Worm (Caenorhabditis elegans) whole organism, young adult: Measurements from ENCODE around the gene pps-1.

Experiments
- F23B12.7 ChIP-seq: sonication (generic microtip); optimal IDR thresholded peaks from 2 replicates; lab custom pipeline; 2017; ENCODE audit warnings: missing genetic modification characterization, mild to moderate bottlenecking, missing compliant biosample characterization, antibody characterized with exemption, moderate library complexity; ENCODE audit not compliant: insufficient read depth
- F33H1.4 ChIP-seq: fragments of 200-800 bp; sonication (Bioruptor generic); IDR thresholded peaks from 2 replicates; pipeline ENCODE4 v1.3.6; 2022; ENCODE audit warnings: missing genetic modification reagents, missing genetic modification characterization, missing compliant biosample characterization
- F57A8.1 ChIP-seq: fragments of 200-800 bp; sonication (Bioruptor generic); optimal IDR thresholded peaks from 2 replicates; lab custom pipeline; 2018; ENCODE audit warnings: mild to moderate bottlenecking, missing genetic modification characterization, moderate library complexity, missing compliant biosample characterization
- K11D2.4 ChIP-seq: fragments of 200-800 bp; sonication (Bioruptor generic); IDR thresholded peaks from 2 replicates; pipeline ENCODE4 v1.3.6; 2022; ENCODE audit warnings: missing genetic modification reagents, missing genetic modification characterization, missing compliant biosample characterization
- K12H6.12 ChIP-seq: fragments of 200-800 bp; sonication (Bioruptor generic); optimal IDR thresholded peaks from 2 replicates; lab custom pipeline; 2018; ENCODE audit warnings: mild to moderate bottlenecking, missing genetic modification characterization, missing compliant biosample characterization
- Y56A3A.18 ChIP-seq: fragments of 200-800 bp; sonication (Bioruptor generic); IDR thresholded peaks from 2 replicates; pipeline ENCODE4 v1.3.6; 2022; ENCODE audit warnings: missing genetic modification reagents, missing genetic modification characterization, missing compliant biosample characterization
- atf-7 ChIP-seq: sonication (generic microtip); optimal IDR thresholded peaks from 2 replicates; lab custom pipeline; 2017; ENCODE audit warnings: mild to moderate bottlenecking, missing genetic modification characterization, missing compliant biosample characterization
- attf-5 ChIP-seq: fragments of 200-800 bp; sonication (Bioruptor generic); optimal IDR thresholded peaks from 2 replicates; lab custom pipeline; 2018; ENCODE audit warnings: mild to moderate bottlenecking, missing genetic modification characterization, missing compliant biosample characterization
- cebp-1 ChIP-seq, 2 experiments: fragments of 200-800 bp in 1 of 2; sonication (Bioruptor generic) in 1 of 2; sonication (generic microtip) in 1 of 2; IDR thresholded peaks in 1 of 2; optimal IDR thresholded peaks in 1 of 2; 2 replicates each; pipeline versions ENCODE4 v1.3.6 to Lab custom; 2017 to 2022; ENCODE audit warnings: missing compliant biosample characterization in 2 of 2, missing genetic modification characterization in 2 of 2, mild to moderate bottlenecking in 1 of 2, missing genetic modification reagents in 1 of 2, moderate library complexity in 1 of 2
- ceh-40 ChIP-seq: fragments of 200-800 bp; sonication (Bioruptor generic); IDR thresholded peaks from 2 replicates; pipeline ENCODE4 v1.3.6; 2022; ENCODE audit warnings: missing genetic modification characterization, missing compliant biosample characterization
- dox-1 ChIP-seq: fragments of 200-800 bp; sonication (Bioruptor generic); IDR thresholded peaks from 2 replicates; pipeline ENCODE4 v1.3.6; 2022; ENCODE audit warnings: missing genetic modification reagents, missing genetic modification characterization, missing compliant biosample characterization
- efl-1 ChIP-seq: fragments of 150-350 bp; optimal IDR thresholded peaks from 2 replicates; lab custom pipeline; 2014; ENCODE audit warnings: missing biosample characterization, missing genetic modification reagents, missing genetic modification characterization
- egl-18 ChIP-seq: fragments of 200-800 bp; sonication (Bioruptor generic); IDR thresholded peaks from 2 replicates; pipeline ENCODE4 v1.3.6; 2022; ENCODE audit warnings: missing genetic modification reagents, missing genetic modification characterization, missing compliant biosample characterization
- egl-44 ChIP-seq: fragments of 200-800 bp; sonication (Bioruptor generic); IDR thresholded peaks from 2 replicates; pipeline ENCODE4 v1.3.6; 2022; ENCODE audit warnings: missing genetic modification reagents, missing genetic modification characterization, missing compliant biosample characterization
- him-1 ChIP-seq: sonication (generic microtip); optimal IDR thresholded peaks from 2 replicates; lab custom pipeline; 2016; ENCODE audit warnings: missing genotype, missing genetic modification reagents, missing genetic modification characterization, missing compliant biosample characterization
- hlh-12 ChIP-seq: sonication (generic microtip); optimal IDR thresholded peaks from 2 replicates; lab custom pipeline; 2016; ENCODE audit warnings: missing genetic modification characterization, missing compliant biosample characterization
- hmg-1.2 ChIP-seq: fragments of 200-800 bp; sonication (Bioruptor generic); IDR thresholded peaks from 2 replicates; pipeline ENCODE4 v1.3.6; 2022; ENCODE audit warnings: missing genetic modification reagents, missing genetic modification characterization, missing compliant biosample characterization
- hmg-20 ChIP-seq: fragments of 200-800 bp; sonication (Bioruptor generic); IDR thresholded peaks from 2 replicates; pipeline ENCODE4 v1.3.6; 2022; ENCODE audit warnings: missing genetic modification reagents, missing genetic modification characterization, missing compliant biosample characterization
- hrde-1 ChIP-seq: sonication (generic microtip); optimal IDR thresholded peaks from 2 replicates; lab custom pipeline; 2016; ENCODE audit warnings: missing genetic modification characterization, mild to moderate bottlenecking, missing compliant biosample characterization, moderate library complexity, missing genotype, missing genetic modification reagents, borderline replicate concordance
- let-607 ChIP-seq, 2 experiments: fragments of 200-800 bp in 1 of 2; sonication (Bioruptor generic) in 1 of 2; sonication (generic microtip) in 1 of 2; optimal IDR thresholded peaks; 2 replicates each; lab custom pipeline; 2016 to 2018; ENCODE audit warnings: mild to moderate bottlenecking in 2 of 2, missing compliant biosample characterization in 2 of 2, missing genetic modification characterization in 2 of 2, moderate library complexity in 2 of 2, missing genotype in 1 of 2
- lin-35 ChIP-seq, 3 experiments: fragments of 150-350 bp in 2 of 3; sonication (generic microtip) in 1 of 3; optimal IDR thresholded peaks; 2 replicates each; lab custom pipeline; 2014 to 2018; ENCODE audit warnings: missing biosample characterization in 3 of 3, missing genetic modification characterization in 3 of 3, missing genetic modification reagents in 3 of 3
- lin-40 ChIP-seq: sonication (generic microtip); optimal IDR thresholded peaks from 2 replicates; lab custom pipeline; 2016; ENCODE audit warnings: missing genetic modification characterization, mild to moderate bottlenecking, missing compliant biosample characterization, missing genotype, missing genetic modification reagents
- lin-54 ChIP-seq: fragments of 200-800 bp; sonication (Bioruptor generic); optimal IDR thresholded peaks from 2 replicates; lab custom pipeline; 2018; ENCODE audit warnings: mild to moderate bottlenecking, missing genetic modification characterization, missing compliant biosample characterization
- lsl-1 ChIP-seq: fragments of 200-800 bp; sonication (Bioruptor generic); optimal IDR thresholded peaks from 2 replicates; lab custom pipeline; 2018; ENCODE audit warnings: mild to moderate bottlenecking, missing genetic modification characterization, moderate library complexity, missing compliant biosample characterization
- madf-3 ChIP-seq: fragments of 200-800 bp; sonication (Bioruptor generic); IDR thresholded peaks from 2 replicates; pipeline ENCODE4 v1.3.6; 2022; ENCODE audit warnings: missing genetic modification reagents, missing genetic modification characterization, missing compliant biosample characterization
- madf-6 ChIP-seq: fragments of 200-800 bp; sonication (Bioruptor generic); IDR thresholded peaks from 2 replicates; pipeline ENCODE4 v1.3.6; 2022; ENCODE audit warnings: missing genetic modification reagents, missing genetic modification characterization, missing compliant biosample characterization
- madf-8 ChIP-seq: fragments of 200-800 bp; sonication (Bioruptor generic); conservative IDR thresholded peaks from 2 replicates; pipeline ENCODE4 v1.3.6; 2022; ENCODE audit warnings: missing genetic modification reagents, missing genetic modification characterization, missing compliant biosample characterization
- mel-28 ChIP-seq: sonication (generic microtip); optimal IDR thresholded peaks from 2 replicates; lab custom pipeline; 2016; ENCODE audit warnings: borderline replicate concordance, mild to moderate bottlenecking, missing genetic modification characterization, missing compliant biosample characterization
- nfya-2 ChIP-seq: fragments of 200-800 bp; sonication (Bioruptor generic); IDR thresholded peaks from 2 replicates; pipeline ENCODE4 v1.3.6; 2022; ENCODE audit warnings: missing genetic modification reagents, missing genetic modification characterization, missing compliant biosample characterization
- nfyb-1 ChIP-seq: fragments of 200-800 bp; sonication (Bioruptor generic); IDR thresholded peaks from 2 replicates; pipeline ENCODE4 v1.3.6; 2022; ENCODE audit warnings: missing genetic modification reagents, missing genetic modification characterization, missing compliant biosample characterization
- nhr-27 ChIP-seq: fragments of 200-800 bp; sonication (Bioruptor generic); optimal IDR thresholded peaks from 2 replicates; lab custom pipeline; 2018; ENCODE audit warnings: mild to moderate bottlenecking, missing genetic modification characterization, moderate library complexity, missing compliant biosample characterization
- nhr-80 ChIP-seq: sonication (generic microtip); optimal IDR thresholded peaks from 2 replicates; lab custom pipeline; 2016; ENCODE audit warnings: missing genetic modification characterization, missing compliant biosample characterization
- nhr-90 ChIP-seq: sonication (generic microtip); optimal IDR thresholded peaks from 2 replicates; lab custom pipeline; 2016; ENCODE audit warnings: missing genotype, mild to moderate bottlenecking, missing genetic modification characterization, missing compliant biosample characterization
- pbrm-1 ChIP-seq: fragments of 200-800 bp; sonication (Bioruptor generic); IDR thresholded peaks from 2 replicates; pipeline ENCODE4 v1.3.6; 2022; ENCODE audit warnings: missing genetic modification reagents, missing genetic modification characterization, missing compliant biosample characterization
- pha-4 ChIP-seq: fragments of 150-350 bp; sonication (generic microtip); optimal IDR thresholded peaks from 2 replicates; lab custom pipeline; 2014; ENCODE audit warnings: missing biosample characterization, missing genetic modification reagents, missing genetic modification characterization
- tbp1 ChIP-seq: fragments of 200-800 bp; sonication (Bioruptor generic); optimal IDR thresholded peaks from 2 replicates; lab custom pipeline; 2018; ENCODE audit warnings: mild to moderate bottlenecking, missing genetic modification characterization, missing compliant biosample characterization
- tlf-1 ChIP-seq: fragments of 200-800 bp; sonication (Bioruptor generic); optimal IDR thresholded peaks from 2 replicates; lab custom pipeline; 2018; ENCODE audit warnings: mild to moderate bottlenecking, missing genetic modification characterization, missing compliant biosample characterization
- zfh-2 ChIP-seq: fragments of 200-800 bp; sonication (Bioruptor generic); conservative IDR thresholded peaks from 2 replicates; pipeline ENCODE4 v1.3.6; 2022; ENCODE audit warnings: missing genetic modification reagents, missing genetic modification characterization, missing compliant biosample characterization
- ztf-22 ChIP-seq: fragments of 200-800 bp; sonication (Bioruptor generic); optimal IDR thresholded peaks from 2 replicates; lab custom pipeline; 2018; ENCODE audit warnings: mild to moderate bottlenecking, missing genetic modification characterization, moderate library complexity, missing compliant biosample characterization
- ztf-25 ChIP-seq: fragments of 200-800 bp; sonication (Bioruptor generic); IDR thresholded peaks from 2 replicates; pipeline ENCODE4 v1.3.6; 2022; ENCODE audit warnings: missing genetic modification reagents, missing genetic modification characterization, missing compliant biosample characterization
- ztf-3 ChIP-seq: fragments of 200-800 bp; sonication (Bioruptor generic); optimal IDR thresholded peaks from 2 replicates; lab custom pipeline; 2018; ENCODE audit warnings: mild to moderate bottlenecking, missing genetic modification characterization, missing compliant biosample characterization
- ztf-6 ChIP-seq: fragments of 200-800 bp; sonication (Bioruptor generic); IDR thresholded peaks from 2 replicates; pipeline ENCODE4 v1.3.6; 2022; ENCODE audit warnings: missing genetic modification reagents, missing genetic modification characterization, missing compliant biosample characterization

pps-1 gene

ce11 chrIV:10148938-10149337 is 12.9 kb upstream of the pps-1 start, which contains the start of gene pigs-1:
TSS of gene pigs-1 (minus strand) at chrIV:10149038.
- TF ChIP-seq lin-35 (GFP tag; optimal IDR thresholded peaks at IDR 0.05; lab: Kevin White, UChicago) (no peak), madf-6 (GFP tag; lab: Robert Waterston, UW) (no peak; the same call in 1 of the 2 replicates), egl-18 (GFP tag; lab: Robert Waterston, UW) (no peak), pbrm-1 (GFP tag; lab: Robert Waterston, UW) (no peak), hlh-12 (tag; lab: Kevin White, UChicago) (no peak), hmg-20 (GFP tag; lab: Robert Waterston, UW) (no peak), K11D2.4 (no peak), mel-28 (tag; lab: Kevin White, UChicago) (no peak), ztf-25 (GFP tag; lab: Robert Waterston, UW) (no peak), nhr-27 (tag; lab: Kevin White, UChicago) (no peak), Y56A3A.18 (GFP tag; lab: Robert Waterston, UW) (no peak), madf-3 (GFP tag; lab: Robert Waterston, UW) (no peak), ztf-6 (GFP tag; lab: Robert Waterston, UW) (no peak), atf-7 (no peak), zfh-2 (no peak), lsl-1 (GFP tag; lab: Kevin White, UChicago) (no peak), him-1 (tag; lab: Kevin White, UChicago) (no peak), cebp-1 (GFP tag; IDR thresholded peaks at IDR 0.05; lab: Robert Waterston, UW) (no peak), cebp-1 (tag; optimal IDR thresholded peaks at IDR 0.05; lab: Kevin White, UChicago) (no peak)
- TF ChIP-seq, all 124 proteins: peak for 0

- TF ChIP-seq egl-44 (GFP tag; lab: Robert Waterston, UW) (no peak), ztf-22 (GFP tag; lab: Kevin White, UChicago) (no peak), nhr-80 (tag; lab: Kevin White, UChicago) (no peak), nfyb-1 (no peak), K12H6.12 (tag; lab: Kevin White, UChicago) (no peak), efl-1 (GFP tag; lab: Kevin White, UChicago) (no peak), nfya-2 (GFP tag; lab: Robert Waterston, UW) (no peak), atf-7 (no peak), ceh-40 (GFP tag; lab: Robert Waterston, UW) (no peak)
- TF ChIP-seq, all 124 proteins: peak for 0
Measured at ce11 chrIV:10150552-10151004, 11.2 kb upstream of the pps-1 start, which contains the start of gene tsp-12. TSS of gene tsp-12 (minus strand) at chrIV:10150602.

ce11 chrIV:10151439-10151997 is 10.3 kb upstream of the pps-1 start, which contains the start of gene copg-1:
TSS of gene copg-1 (plus strand) at chrIV:10151947.
- TF ChIP-seq F57A8.1 (GFP tag; lab: Kevin White, UChicago) (no peak), F23B12.7 (peak; percentile 25), madf-8 (0 out of 2 replicates have a peak, but pooled peaks have one; percentile 6), ztf-3 (no peak), hrde-1 (tag; lab: Kevin White, UChicago) (no peak), cebp-1 (GFP tag; IDR thresholded peaks at IDR 0.05; lab: Robert Waterston, UW) (no peak), cebp-1 (tag; optimal IDR thresholded peaks at IDR 0.05; lab: Kevin White, UChicago) (peak; percentile 67), nhr-80 (tag; lab: Kevin White, UChicago) (peak; percentile 2), lin-35 (GFP tag; optimal IDR thresholded peaks at IDR 0.05; lab: Kevin White, UChicago) (peak in 1 of 3 experiments; percentile 16), tbp1 (GFP tag; lab: Kevin White, UChicago) (peak; percentile 14), F33H1.4 (GFP tag; lab: Robert Waterston, UW) (peak; percentile 46), attf-5 (GFP tag; lab: Kevin White, UChicago) (peak; percentile 18), lsl-1 (GFP tag; lab: Kevin White, UChicago) (peak; percentile 67), tlf-1 (GFP tag; lab: Kevin White, UChicago) (no peak), lin-54 (GFP tag; lab: Kevin White, UChicago) (peak; percentile 14), dox-1 (GFP tag; lab: Robert Waterston, UW) (peak; percentile 51), let-607 (tag; optimal IDR thresholded peaks at IDR 0.05; lab: Kevin White, UChicago) (peak; percentile 67 to 87), nhr-90 (no peak), nfya-2 (GFP tag; lab: Robert Waterston, UW) (no peak), pha-4 (tag; lab: Kevin White, UChicago) (peak; percentile 17), hmg-1.2 (GFP tag; lab: Robert Waterston, UW) (no peak), lin-40 (peak; percentile 2), efl-1 (GFP tag; lab: Kevin White, UChicago) (peak; percentile 56), K12H6.12 (tag; lab: Kevin White, UChicago) (peak; percentile 22)
